Worm (Caenorhabditis elegans): ENCODE measurements around the gene paqr-3.

DNA sequence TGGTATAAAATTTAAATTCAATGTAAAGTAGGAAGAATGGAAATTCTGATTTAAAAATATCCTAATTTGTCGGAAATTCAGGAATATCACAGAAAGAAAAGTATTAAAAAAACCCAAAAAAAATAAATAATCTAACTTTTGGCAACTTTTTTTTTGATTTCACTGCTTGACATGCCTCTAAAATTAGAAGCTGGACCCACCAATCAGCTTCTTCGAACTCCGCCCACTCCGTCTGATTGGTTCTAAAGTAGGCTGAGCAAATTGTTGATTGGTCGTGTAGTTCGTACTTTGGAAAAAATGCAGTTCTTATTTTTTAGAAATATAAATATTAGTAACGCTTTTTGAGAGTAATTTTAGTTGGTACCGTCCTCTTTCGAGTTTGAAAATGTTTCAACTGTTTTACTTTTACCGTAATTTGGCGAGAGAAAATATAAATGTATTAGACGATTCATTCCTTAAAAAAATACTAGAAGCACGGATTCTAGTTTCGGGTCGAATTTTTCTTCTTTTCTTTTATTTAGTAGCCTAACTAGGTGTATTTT, 17.6 kb downstream of the paqr-3 start:
- no peak for TF ChIP-seq fkh-10 (GFP tag; optimal IDR thresholded peaks at IDR 0.05)
- no peak for TF ChIP-seq hlh-30 (tag; optimal IDR thresholded peaks at IDR 0.05; ENCODE audit: insufficient read depth)
- TF ChIP-seq unc-55 (GFP tag; optimal IDR thresholded peaks at IDR 0.05), result no peak
- TF ChIP-seq ceh-30 (tag; optimal IDR thresholded peaks at IDR 0.05), result no peak
- no peak for TF ChIP-seq unc-3 (GFP tag; conservative IDR thresholded peaks at IDR 0.05)
- TF ChIP-seq unc-3 (tag; optimal IDR thresholded peaks at IDR 0.05), result no peak
- no peak for TF ChIP-seq ceh-19 (GFP tag; optimal IDR thresholded peaks at IDR 0.05)
- no peak for TF ChIP-seq ceh-48 (tag; optimal IDR thresholded peaks at IDR 0.05)
